Worm (Caenorhabditis elegans) whole organism, L4/young adult: ENCODE measurements around the gene K08C7.6.

ENCODE experiments used
- W03F9.2 ChIP-seq: fragments of 150-350 bp; optimal IDR thresholded peaks from 2 replicates; lab custom pipeline; 2014; ENCODE audit warnings: missing biosample characterization, missing genetic modification characterization
- him-1 ChIP-seq: sonication (generic microtip); optimal IDR thresholded peaks from 2 replicates; lab custom pipeline; 2016; ENCODE audit warnings: missing genotype, missing genetic modification reagents, missing genetic modification characterization, missing compliant biosample characterization

- TF ChIP-seq him-1 (tag; lab: Kevin White, UChicago) (no peak), W03F9.2 (tag; lab: Kevin White, UChicago) (no peak)
Observed at ce11 chrIV:10666523-10666922, 19.1 kb downstream of the K08C7.6 start, which contains the start of gene epi-1.
